Fruit fly (Drosophila melanogaster): ENCODE measurements around the gene CG31091.

Gene CG31091

DNA sequence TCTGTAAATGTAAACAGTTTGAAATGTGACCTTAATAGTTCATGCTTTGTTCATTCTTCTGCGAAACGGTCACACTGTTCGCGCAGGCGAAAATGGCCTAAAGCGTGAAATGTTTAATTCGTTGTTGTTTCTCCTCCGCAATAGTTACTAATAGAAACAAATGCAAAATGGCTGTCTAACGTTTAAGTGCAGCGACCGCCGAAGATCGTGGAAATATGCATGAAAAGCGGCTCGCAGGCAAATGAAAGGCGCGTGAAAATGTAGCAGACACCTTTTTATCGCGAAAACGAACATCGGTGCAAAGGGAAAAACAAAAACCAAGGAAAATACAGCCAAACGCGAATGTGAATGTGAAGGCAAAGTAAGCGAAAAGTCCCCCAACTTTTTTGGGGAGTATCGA lies 17.8 kb upstream of the CG31091 start, which contains the start of gene SppL (continued):
- no peak for TF ChIP-seq ranshi (GFP tag; IDR thresholded peaks at IDR 0.05)
- no peak for TF ChIP-seq CG31365 (tag; optimal IDR thresholded peaks at IDR 0.05)
- no peak for TF ChIP-seq lola (GFP tag; optimal IDR thresholded peaks at IDR 0.05)
- TF ChIP-seq NfI (GFP tag; optimal IDR thresholded peaks at IDR 0.05): no peak
- TF ChIP-seq sim (GFP tag; IDR thresholded peaks at IDR 0.05): no peak
- TF ChIP-seq D19A (tag; optimal IDR thresholded peaks at IDR 0.05): no peak
- no peak for TF ChIP-seq lov (optimal IDR thresholded peaks at IDR 0.05)
- TF ChIP-seq lov (GFP tag; IDR thresholded peaks at IDR 0.05): no peak
- TF ChIP-seq YL-1 (GFP tag; optimal IDR thresholded peaks at IDR 0.05): peak; percentile 27
- TF ChIP-seq inv (GFP tag; IDR thresholded peaks at IDR 0.05; ENCODE audit: partially characterized antibody): no peak
- TF ChIP-seq disco-r (GFP tag; optimal IDR thresholded peaks at IDR 0.05): no peak
- no peak for TF ChIP-seq CkIIα-i1 (GFP tag; IDR thresholded peaks at IDR 0.05)
- no peak for TF ChIP-seq Doc3 (GFP tag; IDR thresholded peaks at IDR 0.05; ENCODE audit: partially characterized antibody)
- TF ChIP-seq CG12769 (tag; optimal IDR thresholded peaks at IDR 0.05): peak; percentile 3
- no peak for TF ChIP-seq onecut (GFP tag; IDR thresholded peaks at IDR 0.05)
- no peak for TF ChIP-seq CG9609 (GFP tag; optimal IDR thresholded peaks at IDR 0.05)
- TF ChIP-seq CG2202 (tag; optimal IDR thresholded peaks at IDR 0.05): peak; percentile 11
- no peak for TF ChIP-seq CG17568 (GFP tag; optimal IDR thresholded peaks at IDR 0.05)
- TF ChIP-seq Lim3 (GFP tag; IDR thresholded peaks at IDR 0.05): no peak
- TF ChIP-seq cg (GFP tag; optimal IDR thresholded peaks at IDR 0.05): peak; percentile 41
- TF ChIP-seq CTCF (GFP tag; optimal IDR thresholded peaks at IDR 0.05): no peak
- no peak for TF ChIP-seq CG6175 (GFP tag; IDR thresholded peaks at IDR 0.05)
- TF ChIP-seq MESR4 (GFP tag; optimal IDR thresholded peaks at IDR 0.05): peak; percentile 79
- no peak for TF ChIP-seq CG15269 (tag; optimal IDR thresholded peaks at IDR 0.05)

- TF ChIP-seq CG10543 (GFP tag; optimal IDR thresholded peaks at IDR 0.05) (no peak), CG12391 (tag; optimal IDR thresholded peaks at IDR 0.05) (no peak), CG16815 (GFP tag; optimal IDR thresholded peaks at IDR 0.05) (no peak), dimm (GFP tag; IDR thresholded peaks at IDR 0.05) (no peak), Fer3 (tag; optimal IDR thresholded peaks at IDR 0.05) (no peak), CG9727 (GFP tag; optimal IDR thresholded peaks at IDR 0.05) (no peak), CG4282 (GFP tag; optimal IDR thresholded peaks at IDR 0.05) (no peak), CG3995 (GFP tag; optimal IDR thresholded peaks at IDR 0.05) (no peak), CG3407 (GFP tag; optimal IDR thresholded peaks at IDR 0.05) (no peak), nmo (GFP tag; optimal IDR thresholded peaks at IDR 0.05) (no peak), CG8388 (GFP tag; optimal IDR thresholded peaks at IDR 0.05) (no peak), H15 (GFP tag; IDR thresholded peaks at IDR 0.05) (no peak), Drgx (GFP tag; IDR thresholded peaks at IDR 0.05) (no peak), abd-A (tag; optimal IDR thresholded peaks at IDR 0.05) (no peak), esg (GFP tag; conservative IDR thresholded peaks at IDR 0.05) (no peak), tna (GFP tag; IDR thresholded peaks at IDR 0.05; ENCODE audit: partially characterized antibody) (no peak), repo (GFP tag; optimal IDR thresholded peaks at IDR 0.05) (no peak), row (GFP tag; IDR thresholded peaks at IDR 0.05) (0 out of 3 replicates have a peak, but pooled peaks have one; percentile 11), sna (GFP tag; IDR thresholded peaks at IDR 0.05; ENCODE audit: partially characterized antibody) (no peak), CG16863 (GFP tag; optimal IDR thresholded peaks at IDR 0.05) (no peak), crol (GFP tag; IDR thresholded peaks at IDR 0.05) (0 out of 2 replicates have a peak, but pooled peaks have one; percentile 16), Mad (GFP tag; optimal IDR thresholded peaks at IDR 0.05) (no peak), CG17612 (GFP tag; IDR thresholded peaks at IDR 0.05) (no peak), BEAF-32 (GFP tag; optimal IDR thresholded peaks at IDR 0.05) (no peak), cato (GFP tag; optimal IDR thresholded peaks at IDR 0.05; ENCODE audit: borderline replicate concordance) (no peak), Sox100B (GFP tag; optimal IDR thresholded peaks at IDR 0.05) (no peak), CG12659 (GFP tag; optimal IDR thresholded peaks at IDR 0.05) (no peak), CG9609 (GFP tag; optimal IDR thresholded peaks at IDR 0.05) (no peak)
Observed at dm6 chr3R:25882606-25883266, 17.0 kb upstream of the CG31091 start.
